Fruit fly (Drosophila melanogaster) whole organism, larva: ENCODE measurements around the gene Mcm10.
A peak's percentile ranks its signal among the peaks of the same experiment; 100 is the strongest.

Experiments
- noc ChIP-seq: fragments of 200-800 bp; sonication (Bioruptor generic); optimal IDR thresholded peaks from 3 replicates; lab custom pipeline; 2019; ENCODE audit warnings: missing biosample characterization, mild to moderate bottlenecking, missing genetic modification characterization, moderate library complexity

Mcm10 gene

dm6 chr2L:21179615-21180031, at the start of gene Mcm10, which contains the start of gene bur:
Gene Mcm10, plus strand, starts transcription at chr2L:21179933.
Gene bur, minus strand, starts transcription at chr2L:21179683.
- TF ChIP-seq noc (tag; lab: Kevin White, UChicago), result no peak

DNA sequence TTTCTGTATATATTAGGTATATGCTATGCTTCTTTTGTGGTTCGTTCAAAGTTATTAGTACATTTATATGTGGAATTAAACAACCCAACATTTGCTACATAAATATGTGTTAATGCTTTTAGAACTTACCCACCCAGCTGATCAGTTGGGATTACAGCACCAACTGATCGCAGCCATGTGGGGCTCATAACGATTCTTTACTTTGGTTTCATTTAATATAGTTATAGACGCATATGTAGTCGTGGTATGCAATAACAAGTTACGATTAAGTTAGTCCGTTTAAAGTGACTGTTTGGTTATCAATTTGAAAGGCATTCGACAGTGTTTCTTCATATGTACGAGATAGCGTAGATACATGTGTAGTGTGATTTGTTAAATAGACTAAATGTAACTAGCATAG, 44.0 kb upstream of the Mcm10 start:
- TF ChIP-seq noc (tag; lab: Kevin White, UChicago), result no peak

- TF ChIP-seq noc (tag; lab: Kevin White, UChicago), result no peak
Measured at dm6 chr2L:21141714-21142500, 37.8 kb upstream of the Mcm10 start, which contains the start of gene Dap160. Gene Dap160, minus strand, starts transcription at chr2L:21142347.

dm6 chr2L:21142501-21142849, 37.3 kb upstream of the Mcm10 start:
- no peak for TF ChIP-seq noc (tag; lab: Kevin White, UChicago)

- no peak for TF ChIP-seq noc (tag; lab: Kevin White, UChicago)
Measured at dm6 chr2L:21142972-21143385, 36.8 kb upstream of the Mcm10 start, which contains the start of gene pths. Gene pths, plus strand, starts transcription at chr2L:21143229.

- TF ChIP-seq noc (tag; lab: Kevin White, UChicago), result no peak
Measured at dm6 chr2L:21148242-21148641, 31.5 kb upstream of the Mcm10 start, which contains the start of gene del. Gene del, minus strand, starts transcription at chr2L:21148546.

DNA sequence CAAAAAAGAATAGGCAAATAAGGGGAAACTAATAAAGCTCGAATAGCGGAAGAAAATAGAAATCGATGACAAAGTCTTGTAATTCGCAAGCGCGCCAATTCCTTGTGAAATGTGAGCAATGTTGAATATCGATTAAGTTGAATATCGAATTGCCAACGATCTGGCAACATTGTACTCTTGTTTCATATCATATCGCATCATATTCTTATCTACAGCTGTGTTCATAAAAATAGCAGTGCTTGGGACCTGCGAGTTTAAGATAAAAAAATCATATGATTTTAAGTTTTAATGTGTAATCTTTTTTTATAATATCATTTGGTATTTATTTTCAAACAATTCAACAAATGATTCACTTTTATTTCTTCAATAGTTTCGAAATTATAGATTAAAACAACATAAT, 30.7 kb upstream of the Mcm10 start:
- no peak for TF ChIP-seq noc (tag; lab: Kevin White, UChicago)

DNA sequence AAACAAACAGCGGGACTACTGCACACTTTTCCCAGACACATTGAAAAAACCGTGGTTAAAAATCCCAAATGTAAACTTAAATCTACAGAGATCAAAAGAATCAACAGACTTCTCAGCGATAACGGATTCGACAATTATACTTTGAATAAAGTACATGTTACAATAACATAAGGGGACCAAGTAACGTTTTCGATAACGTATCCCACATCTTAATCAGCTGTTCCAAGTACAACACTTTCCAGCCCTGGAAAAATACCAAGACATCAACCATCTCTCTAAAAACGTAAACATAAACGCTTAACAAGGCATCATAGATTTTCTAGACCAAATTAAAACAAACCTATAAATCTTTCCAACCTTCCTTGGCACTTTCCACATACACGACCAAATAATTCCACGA, 25.9 kb upstream of the Mcm10 start:
- no peak for TF ChIP-seq noc (tag; lab: Kevin White, UChicago)

- TF ChIP-seq noc (tag; lab: Kevin White, UChicago), result no peak
Measured at dm6 chr2L:21156156-21157040, 23.3 kb upstream of the Mcm10 start, which contains the start of the genes Mpp6 and E2f2. Gene Mpp6, plus strand, starts transcription at chr2L:21156288. Gene E2f2, minus strand, starts transcription at chr2L:21156749.

dm6 chr2L:21158554-21158953, 21.2 kb upstream of the Mcm10 start, which contains the start of the genes Coq3 and Pld3:
Gene Coq3, minus strand, starts transcription at chr2L:21158611.
Gene Pld3, plus strand, starts transcription at chr2L:21158847.
- TF ChIP-seq noc (tag; lab: Kevin White, UChicago), result peak; percentile 96

dm6 chr2L:21162875-21163274, 16.9 kb upstream of the Mcm10 start, which contains the start of gene Nbr:
Gene Nbr, minus strand, starts transcription at chr2L:21163083.
- TF ChIP-seq noc (tag; lab: Kevin White, UChicago), result no peak

- no peak for TF ChIP-seq noc (tag; lab: Kevin White, UChicago)
Measured at dm6 chr2L:21163311-21163842, 16.4 kb upstream of the Mcm10 start, which contains the start of gene Noc2. Gene Noc2, plus strand, starts transcription at chr2L:21163641.

- peak; percentile 17 for TF ChIP-seq noc (tag; lab: Kevin White, UChicago)
Measured at dm6 chr2L:21166422-21166821, 13.3 kb upstream of the Mcm10 start.

dm6 chr2L:21168295-21169159, 11.2 kb upstream of the Mcm10 start, which contains the start of the genes mAcon1, CG43345 and CG43346:
Gene mAcon1, plus strand, starts transcription at chr2L:21168570.
Gene CG43345, minus strand, starts transcription at chr2L:21168581.
Gene CG43346, minus strand, starts transcription at chr2L:21168581.
- peak; percentile 91 for TF ChIP-seq noc (tag; lab: Kevin White, UChicago)
